Fruit fly (Drosophila melanogaster) whole organism, embryonic: ENCODE data around the gene CG13064.

ENCODE experiments used
- Ada2b ChIP-seq: fragments of 200-800 bp; sonication (Bioruptor generic); IDR thresholded peaks from 2 replicates; pipeline ENCODE4 v1.3.6; 2022; ENCODE audit warnings: missing biosample characterization, missing genetic modification characterization
- B-H1 ChIP-seq: fragments of 200-800 bp; sonication (Bioruptor generic); IDR thresholded peaks from 3 replicates; pipeline ENCODE4 v1.3.6; 2022; ENCODE audit warnings: missing biosample characterization, missing genetic modification characterization
- Blimp-1 ChIP-seq: fragments of 200-800 bp; sonication (Bioruptor generic); optimal IDR thresholded peaks from 3 replicates; lab custom pipeline; 2018; ENCODE audit warnings: missing biosample characterization, missing genetic modification characterization, mild to moderate bottlenecking, moderate library complexity, missing genetic modification reagents
- CG10654 ChIP-seq: fragments of 200-800 bp; sonication (Bioruptor generic); optimal IDR thresholded peaks from 2 replicates; lab custom pipeline; 2016; ENCODE audit warnings: missing biosample characterization, missing genetic modification characterization
- CG11398 ChIP-seq: fragments of 200-800 bp; sonication (Bioruptor generic); optimal IDR thresholded peaks from 2 replicates; lab custom pipeline; 2016; ENCODE audit warnings: missing biosample characterization, missing genetic modification characterization
- CG11696 ChIP-seq: fragments of 200-800 bp; sonication (Bioruptor generic); IDR thresholded peaks from 2 replicates; pipeline ENCODE4 v1.3.6; 2022; ENCODE audit warnings: missing biosample characterization, missing genetic modification characterization
- CG12104 ChIP-seq: fragments of 200-800 bp; sonication (Bioruptor generic); optimal IDR thresholded peaks from 3 replicates; lab custom pipeline; 2016; ENCODE audit warnings: missing biosample characterization, missing genetic modification characterization
- CG12155 ChIP-seq: fragments of 200-800 bp; sonication (Bioruptor generic); optimal IDR thresholded peaks from 3 replicates; lab custom pipeline; 2016; ENCODE audit warnings: missing biosample characterization, missing genetic modification characterization
- CG15011 ChIP-seq: fragments of 200-800 bp; sonication (Bioruptor generic); optimal IDR thresholded peaks from 3 replicates; lab custom pipeline; 2018; ENCODE audit warnings: missing biosample characterization, mild to moderate bottlenecking, missing genetic modification characterization
- CG15514 ChIP-seq: fragments of 200-800 bp; sonication (Bioruptor generic); optimal IDR thresholded peaks from 3 replicates; lab custom pipeline; 2017; ENCODE audit warnings: missing biosample characterization, missing genetic modification characterization, mild to moderate bottlenecking, moderate library complexity, missing genetic modification reagents
- CG17612 ChIP-seq: fragments of 200-800 bp; sonication (Bioruptor generic); IDR thresholded peaks from 2 replicates; pipeline ENCODE4 v1.3.6; 2022; ENCODE audit warnings: missing biosample characterization, missing genetic modification characterization
- CG17829 ChIP-seq: fragments of 200-800 bp; optimal IDR thresholded peaks from 2 replicates; lab custom pipeline; 2019; ENCODE audit warnings: missing biosample characterization, mild to moderate bottlenecking, missing genetic modification characterization, moderate library complexity
- CG18262 ChIP-seq: fragments of 200-800 bp; optimal IDR thresholded peaks from 3 replicates; lab custom pipeline; 2019; ENCODE audit warnings: missing biosample characterization, mild to moderate bottlenecking, missing genetic modification characterization, moderate library complexity
- CG18619 ChIP-seq: fragments of 200-800 bp; sonication (Bioruptor generic); optimal IDR thresholded peaks from 3 replicates; lab custom pipeline; 2017; ENCODE audit warnings: missing biosample characterization, mild to moderate bottlenecking, missing genetic modification characterization
- CG31224 ChIP-seq: fragments of 200-800 bp; sonication (Bioruptor generic); IDR thresholded peaks from 2 replicates; pipeline ENCODE4 v1.3.6; 2022; ENCODE audit warnings: missing biosample characterization, missing genetic modification characterization
- CG32767 ChIP-seq: fragments of 200-800 bp; sonication (Bioruptor generic); IDR thresholded peaks from 2 replicates; pipeline ENCODE4 v1.3.6; 2022; ENCODE audit warnings: missing biosample characterization, missing genetic modification characterization
- CG33213 ChIP-seq: fragments of 200-800 bp; sonication (Bioruptor generic); optimal IDR thresholded peaks from 3 replicates; lab custom pipeline; 2016; ENCODE audit warnings: missing biosample characterization, missing genetic modification characterization
- CG34422 ChIP-seq: fragments of 200-800 bp; sonication (Bioruptor generic); IDR thresholded peaks from 3 replicates; pipeline ENCODE4 v1.3.6; 2022; ENCODE audit warnings: missing biosample characterization, missing genetic modification characterization
- CG6791 ChIP-seq: fragments of 200-800 bp; sonication (Bioruptor generic); IDR thresholded peaks from 3 replicates; pipeline ENCODE4 v1.3.6; 2022; ENCODE audit warnings: missing biosample characterization, missing genetic modification characterization; ENCODE audit not compliant: partially characterized antibody
- CG7963 ChIP-seq: fragments of 200-800 bp; sonication (Bioruptor generic); IDR thresholded peaks from 3 replicates; pipeline ENCODE4 v1.3.6; 2022; ENCODE audit warnings: missing biosample characterization, missing genetic modification characterization; ENCODE audit not compliant: partially characterized antibody
- CHES-1-like ChIP-seq: fragments of 200-800 bp; sonication (Bioruptor generic); optimal IDR thresholded peaks from 2 replicates; lab custom pipeline; 2016; ENCODE audit warnings: missing biosample characterization, missing genetic modification characterization
- CTCF ChIP-seq: fragments of 200-800 bp; sonication (Bioruptor generic); optimal IDR thresholded peaks from 2 replicates; lab custom pipeline; 2017; ENCODE audit warnings: missing biosample characterization, mild to moderate bottlenecking, missing genetic modification characterization, moderate library complexity
- Dp ChIP-seq: fragments of 200-800 bp; sonication (Bioruptor generic); optimal IDR thresholded peaks from 2 replicates; lab custom pipeline; 2018; ENCODE audit warnings: missing biosample characterization, mild to moderate bottlenecking, missing genetic modification characterization, moderate library complexity
- Gug ChIP-seq: fragments of 200-800 bp; sonication (Bioruptor generic); IDR thresholded peaks from 4 replicates; pipeline ENCODE4 v1.3.6; 2022; ENCODE audit warnings: missing biosample characterization, missing genetic modification characterization
- HLH3B ChIP-seq: fragments of 200-800 bp; sonication (Bioruptor generic); IDR thresholded peaks from 2 replicates; pipeline ENCODE4 v1.3.6; 2022; ENCODE audit warnings: missing biosample characterization, missing genetic modification characterization
- Hr39 ChIP-seq: fragments of >200 bp; optimal IDR thresholded peaks from 2 replicates; lab custom pipeline; 2017
- Kr ChIP-seq: fragments of 200-800 bp; sonication (Bioruptor generic); optimal IDR thresholded peaks from 2 replicates; lab custom pipeline; 2017; ENCODE audit warnings: missing biosample characterization, mild to moderate bottlenecking, missing genetic modification characterization
- Mad ChIP-seq: fragments of 200-800 bp; sonication (Bioruptor generic); optimal IDR thresholded peaks from 2 replicates; lab custom pipeline; 2016; ENCODE audit warnings: missing biosample characterization, missing genetic modification characterization
- Meics ChIP-seq: fragments of 200-800 bp; sonication (Bioruptor generic); optimal IDR thresholded peaks from 2 replicates; lab custom pipeline; 2017; ENCODE audit warnings: missing biosample characterization, mild to moderate bottlenecking, missing genetic modification characterization
- NFAT ChIP-seq: fragments of 200-800 bp; sonication (Bioruptor generic); IDR thresholded peaks from 2 replicates; pipeline ENCODE4 v1.3.6; 2022; ENCODE audit warnings: missing biosample characterization, missing genetic modification characterization
- Sin3A ChIP-seq: fragments of >200 bp; optimal IDR thresholded peaks from 2 replicates; lab custom pipeline; 2018
- ap ChIP-seq: fragments of 200-800 bp; sonication (Bioruptor generic); IDR thresholded peaks from 2 replicates; pipeline ENCODE4 v1.3.6; 2022; ENCODE audit warnings: missing biosample characterization, missing genetic modification characterization
- bowl ChIP-seq: fragments of 200-800 bp; sonication (Bioruptor generic); IDR thresholded peaks from 2 replicates; pipeline ENCODE4 v1.3.6; 2022; ENCODE audit warnings: missing biosample characterization, missing genetic modification characterization
- cad ChIP-seq: fragments of >200 bp; optimal IDR thresholded peaks from 2 replicates; lab custom pipeline; 2017; ENCODE audit warnings: missing biosample characterization, missing genetic modification characterization
- chif ChIP-seq, 2 experiments: fragments of 200-800 bp; sonication (Bioruptor generic); optimal IDR thresholded peaks; 3 replicates each; lab custom pipeline; 2016; ENCODE audit warnings: missing biosample characterization in 2 of 2, missing genetic modification characterization in 2 of 2
- dimm ChIP-seq: fragments of 200-800 bp; sonication (Bioruptor generic); IDR thresholded peaks from 2 replicates; pipeline ENCODE4 v1.3.6; 2022; ENCODE audit warnings: missing biosample characterization, missing genetic modification characterization
- dysf ChIP-seq: fragments of 200-800 bp; sonication (Bioruptor generic); IDR thresholded peaks from 3 replicates; pipeline ENCODE4 v1.3.6; 2022; ENCODE audit warnings: missing biosample characterization, missing genetic modification characterization
- ems ChIP-seq: fragments of 200-800 bp; sonication (Bioruptor generic); optimal IDR thresholded peaks from 3 replicates; lab custom pipeline; 2016; ENCODE audit warnings: missing biosample characterization, missing genetic modification characterization
- esg ChIP-seq: fragments of 200-800 bp; sonication (Bioruptor generic); conservative IDR thresholded peaks from 2 replicates; pipeline ENCODE4 v1.3.6; 2022; ENCODE audit warnings: missing biosample characterization, missing genetic modification characterization
- hbn ChIP-seq: fragments of 200-800 bp; sonication (Bioruptor generic); IDR thresholded peaks from 2 replicates; pipeline ENCODE4 v1.3.6; 2022; ENCODE audit warnings: missing biosample characterization, missing genetic modification characterization; ENCODE audit not compliant: partially characterized antibody
- kay ChIP-seq: fragments of 200-800 bp; sonication (Bioruptor generic); optimal IDR thresholded peaks from 2 replicates; lab custom pipeline; 2016; ENCODE audit warnings: missing biosample characterization, missing genetic modification characterization
- lmd ChIP-seq: fragments of 200-800 bp; sonication (Bioruptor generic); IDR thresholded peaks from 2 replicates; pipeline ENCODE4 v1.3.6; 2022; ENCODE audit warnings: missing biosample characterization, missing genetic modification characterization
- mld ChIP-seq: fragments of 200-800 bp; sonication (Bioruptor generic); IDR thresholded peaks from 3 replicates; pipeline ENCODE4 v1.3.6; 2022; ENCODE audit warnings: missing biosample characterization, missing genetic modification characterization; ENCODE audit not compliant: partially characterized antibody
- nmo ChIP-seq: fragments of 200-800 bp; sonication (Bioruptor generic); optimal IDR thresholded peaks from 2 replicates; lab custom pipeline; 2018; ENCODE audit warnings: missing biosample characterization, mild to moderate bottlenecking, missing genetic modification characterization, moderate library complexity
- odd ChIP-seq: fragments of 200-800 bp; sonication (Bioruptor generic); optimal IDR thresholded peaks from 2 replicates; lab custom pipeline; 2017; ENCODE audit warnings: missing biosample characterization, mild to moderate bottlenecking, missing genetic modification characterization
- pb ChIP-seq: fragments of 200-800 bp; sonication (Bioruptor generic); optimal IDR thresholded peaks from 3 replicates; lab custom pipeline; 2016; ENCODE audit warnings: missing biosample characterization, missing genetic modification characterization
- phol ChIP-seq: fragments of 200-800 bp; sonication (Bioruptor generic); optimal IDR thresholded peaks from 3 replicates; lab custom pipeline; 2018; ENCODE audit warnings: missing biosample characterization, mild to moderate bottlenecking, missing genetic modification characterization, moderate library complexity
- so ChIP-seq: fragments of 200-800 bp; sonication (Bioruptor generic); IDR thresholded peaks from 3 replicates; pipeline ENCODE4 v1.3.6; 2022; ENCODE audit warnings: missing biosample characterization, missing genetic modification characterization
- sqz ChIP-seq: fragments of 200-800 bp; sonication (Bioruptor generic); optimal IDR thresholded peaks from 3 replicates; lab custom pipeline; 2018; ENCODE audit warnings: missing biosample characterization, mild to moderate bottlenecking, missing genetic modification characterization
- tin ChIP-seq: fragments of 200-800 bp; sonication (Bioruptor generic); optimal IDR thresholded peaks from 3 replicates; lab custom pipeline; 2016; ENCODE audit warnings: missing biosample characterization, missing genetic modification characterization
- vvl ChIP-seq: fragments of 200-800 bp; sonication (Bioruptor generic); IDR thresholded peaks from 2 replicates; pipeline ENCODE4 v1.3.6; 2022; ENCODE audit warnings: missing biosample characterization, missing genetic modification characterization
- wdn ChIP-seq: fragments of 200-800 bp; sonication (Bioruptor generic); IDR thresholded peaks from 2 replicates; pipeline ENCODE4 v1.3.6; 2022; ENCODE audit warnings: missing biosample characterization, missing genetic modification characterization
- wek ChIP-seq: fragments of 200-800 bp; sonication (Bioruptor generic); optimal IDR thresholded peaks from 3 replicates; lab custom pipeline; 2018; ENCODE audit warnings: missing biosample characterization, mild to moderate bottlenecking, missing genetic modification characterization, moderate library complexity

Gene CG13064

DNA sequence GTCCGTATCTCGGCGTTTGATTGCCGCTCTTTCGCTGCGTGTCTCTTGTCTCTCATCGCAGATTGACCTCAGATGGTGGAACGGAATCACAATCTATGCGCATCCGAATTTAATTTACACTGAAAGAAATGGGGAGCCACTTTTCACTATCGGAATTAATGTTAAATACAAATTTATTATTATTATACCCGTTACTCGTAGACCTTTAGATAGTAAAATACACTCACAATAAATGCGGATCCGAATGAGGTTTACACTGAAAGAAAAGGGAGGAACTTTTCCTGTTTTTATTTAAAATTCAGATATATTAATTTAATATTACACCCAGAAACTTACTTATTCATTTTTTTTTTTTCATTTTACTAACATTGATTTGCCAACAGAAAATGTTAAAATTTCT, 8.9 kb downstream of the CG13064 start (continued):
- peak; percentile 2 for TF ChIP-seq CG10654 (GFP tag; lab: Kevin White, UChicago)
- TF ChIP-seq CG33213 (GFP tag; lab: Kevin White, UChicago), result no peak
- no peak for TF ChIP-seq CG17612
- TF ChIP-seq NFAT, result no peak
- no peak for TF ChIP-seq lmd (GFP tag; lab: Robert Waterston, UW)
- TF ChIP-seq pb, result no peak
- TF ChIP-seq ems, result no peak
- no peak for TF ChIP-seq CG12104 (GFP tag; lab: Kevin White, UChicago)
- peak; percentile 58; the same call in 2 of the 3 replicates for TF ChIP-seq so (GFP tag; lab: Robert Waterston, UW)
- no peak for TF ChIP-seq CHES-1-like (GFP tag; lab: Kevin White, UChicago)
- TF ChIP-seq HLH3B (GFP tag; lab: Robert Waterston, UW), result no peak
- TF ChIP-seq CG15011 (GFP tag; lab: Kevin White, UChicago), result no peak
- no peak for TF ChIP-seq Mad
- peak; percentile 10 for TF ChIP-seq tin (GFP tag; lab: Kevin White, UChicago)
- no peak for TF ChIP-seq CG18262
- TF ChIP-seq Gug (GFP tag; lab: Robert Waterston, UW), result 0 out of 4 replicates have a peak, but pooled peaks have one; percentile 13
- peak; percentile 64; the same call in 1 of the 2 replicates for TF ChIP-seq esg (GFP tag; lab: Robert Waterston, UW)
- no peak for TF ChIP-seq wdn (GFP tag; lab: Robert Waterston, UW)
- TF ChIP-seq chif (GFP tag; optimal IDR thresholded peaks at IDR 0.05; lab: Kevin White, UChicago), result no peak
- peak; percentile 3 for TF ChIP-seq CG12155 (GFP tag; lab: Kevin White, UChicago)
- peak; percentile 46; the same call in 1 of the 2 replicates for TF ChIP-seq CG32767
- peak; percentile 44; the same call in 1 of the 2 replicates for TF ChIP-seq CG11696
- TF ChIP-seq nmo (GFP tag; lab: Kevin White, UChicago), result peak; percentile 2
- peak; percentile 40; the same call in 1 of the 2 replicates for TF ChIP-seq vvl (GFP tag; lab: Robert Waterston, UW)
- no peak for TF ChIP-seq CG11398 (GFP tag; lab: Kevin White, UChicago)
- no peak for TF ChIP-seq bowl
- no peak for TF ChIP-seq hbn (GFP tag; lab: Robert Waterston, UW)
- TF ChIP-seq Meics (GFP tag; lab: Kevin White, UChicago), result peak; percentile 39
- TF ChIP-seq mld (GFP tag; lab: Robert Waterston, UW), result no peak
- no peak for TF ChIP-seq kay
- TF ChIP-seq Sin3A, result no peak
- peak; percentile 61; the same call in 2 of the 3 replicates for TF ChIP-seq dysf (GFP tag; lab: Robert Waterston, UW)
- TF ChIP-seq cad (GFP tag; lab: Kevin White, UChicago), result no peak
- no peak for TF ChIP-seq CG7963 (GFP tag; lab: Robert Waterston, UW)
- TF ChIP-seq dimm (GFP tag; lab: Robert Waterston, UW), result no peak
- no peak for TF ChIP-seq phol (tag; lab: Kevin White, UChicago)
- TF ChIP-seq CG34422 (GFP tag; lab: Robert Waterston, UW), result peak; percentile 50; the same call in 1 of the 3 replicates
- peak; percentile 65 for TF ChIP-seq ap (GFP tag; lab: Robert Waterston, UW)
- TF ChIP-seq CG18619 (GFP tag; lab: Kevin White, UChicago), result no peak
- TF ChIP-seq Blimp-1 (GFP tag; lab: Kevin White, UChicago), result peak; percentile 22
- no peak for TF ChIP-seq Dp (GFP tag; lab: Kevin White, UChicago)
- no peak for TF ChIP-seq sqz (GFP tag; lab: Kevin White, UChicago)
- 0 out of 3 replicates have a peak, but pooled peaks have one; percentile 16 for TF ChIP-seq B-H1
- TF ChIP-seq CG17829, result no peak
- TF ChIP-seq CG31224 (GFP tag; lab: Robert Waterston, UW), result no peak
- peak; percentile 58; the same call in 1 of the 2 replicates for TF ChIP-seq Ada2b (GFP tag; lab: Robert Waterston, UW)
- TF ChIP-seq wek (GFP tag; lab: Kevin White, UChicago), result no peak
- no peak for TF ChIP-seq CG15514
- TF ChIP-seq CTCF (GFP tag; lab: Kevin White, UChicago), result no peak
- TF ChIP-seq CG6791 (GFP tag; lab: Robert Waterston, UW), result no peak
- no peak for TF ChIP-seq Kr (GFP tag; lab: Kevin White, UChicago)
- no peak for TF ChIP-seq Hr39 (lab: Kevin White, UChicago)
- no peak for TF ChIP-seq odd (GFP tag; lab: Kevin White, UChicago)
